Fruit fly (Drosophila melanogaster): Measurements from ENCODE around the gene CG1523.

CG1523 gene

dm6 chr3R:28843776-28844610 is 24.5 kb upstream of the CG1523 start:
- TF ChIP-seq Clk (GFP tag; optimal IDR thresholded peaks at IDR 0.05): no peak
- peak; percentile 61 for TF ChIP-seq tj (GFP tag; optimal IDR thresholded peaks at IDR 0.05)

- TF ChIP-seq CG5204 (GFP tag; optimal IDR thresholded peaks at IDR 0.05) (no peak), cic (GFP tag; optimal IDR thresholded peaks at IDR 0.05) (peak; percentile 4)
These were observed 23.0 kb upstream of the CG1523 start for dm6 chr3R:28842431-28842830.

- TF ChIP-seq CG1620 (GFP tag; optimal IDR thresholded peaks at IDR 0.05) (no peak), Crg-1 (GFP tag; optimal IDR thresholded peaks at IDR 0.05) (no peak), CG12768 (GFP tag; optimal IDR thresholded peaks at IDR 0.05) (no peak)
These were observed 22.5 kb upstream of the CG1523 start for dm6 chr3R:28841968-28842367.

dm6 chr3R:28840620-28841019 is 21.2 kb upstream of the CG1523 start:
- TF ChIP-seq Hr96 (GFP tag; optimal IDR thresholded peaks at IDR 0.05): no peak
- TF ChIP-seq Crg-1 (GFP tag; optimal IDR thresholded peaks at IDR 0.05): no peak
- no peak for TF ChIP-seq Mnt (GFP tag; optimal IDR thresholded peaks at IDR 0.05)

dm6 chr3R:28831626-28832267 is 12.3 kb upstream of the CG1523 start, which contains the start of gene WASp:
Gene WASp (minus strand): TSS chr3R:28832024.
- TF ChIP-seq CG14711 (tag; optimal IDR thresholded peaks at IDR 0.05) (peak; percentile 33), tj (GFP tag; optimal IDR thresholded peaks at IDR 0.05) (peak; percentile 5), CG11617 (GFP tag; optimal IDR thresholded peaks at IDR 0.05) (no peak), CG5204 (GFP tag; optimal IDR thresholded peaks at IDR 0.05) (peak; percentile 6), bab1 (GFP tag; optimal IDR thresholded peaks at IDR 0.05) (peak; percentile 76), Clk (GFP tag; optimal IDR thresholded peaks at IDR 0.05) (no peak), ovo (GFP tag; optimal IDR thresholded peaks at IDR 0.05) (peak; percentile 66), CG12768 (GFP tag; optimal IDR thresholded peaks at IDR 0.05) (no peak), CG7101 (tag; optimal IDR thresholded peaks at IDR 0.05) (peak; percentile 70), CG1620 (GFP tag; optimal IDR thresholded peaks at IDR 0.05) (peak; percentile 56), kay (GFP tag; ENCODE audit: borderline replicate concordance) (no peak), cic (GFP tag; optimal IDR thresholded peaks at IDR 0.05) (peak; percentile 14), toe (GFP tag; optimal IDR thresholded peaks at IDR 0.05) (peak; percentile 2), CG33017 (tag; optimal IDR thresholded peaks at IDR 0.05) (peak; percentile 32), CG7045 (GFP tag; optimal IDR thresholded peaks at IDR 0.05) (no peak), Hr96 (GFP tag; optimal IDR thresholded peaks at IDR 0.05) (peak; percentile 40), cnc (optimal IDR thresholded peaks at IDR 0.05) (no peak), Crg-1 (GFP tag; optimal IDR thresholded peaks at IDR 0.05) (peak; percentile 24), pad (GFP tag; optimal IDR thresholded peaks at IDR 0.05) (peak; percentile 18), Mnt (GFP tag; optimal IDR thresholded peaks at IDR 0.05) (peak; percentile 43)

dm6 chr3R:28831172-28831571 is 11.7 kb upstream of the CG1523 start:
- TF ChIP-seq CG7101 (tag; optimal IDR thresholded peaks at IDR 0.05): no peak
- peak; percentile 45 for TF ChIP-seq CG12768 (GFP tag; optimal IDR thresholded peaks at IDR 0.05)
- no peak for TF ChIP-seq CG5204 (GFP tag; optimal IDR thresholded peaks at IDR 0.05)
- peak; percentile 13 for TF ChIP-seq Mnt (GFP tag; optimal IDR thresholded peaks at IDR 0.05)
- no peak for TF ChIP-seq pad (GFP tag; optimal IDR thresholded peaks at IDR 0.05)
- TF ChIP-seq CG14711 (tag; optimal IDR thresholded peaks at IDR 0.05): no peak
- no peak for TF ChIP-seq toe (GFP tag; optimal IDR thresholded peaks at IDR 0.05)
- TF ChIP-seq CG7045 (GFP tag; optimal IDR thresholded peaks at IDR 0.05): no peak
- no peak for TF ChIP-seq CG33017 (tag; optimal IDR thresholded peaks at IDR 0.05)
- TF ChIP-seq tj (GFP tag; optimal IDR thresholded peaks at IDR 0.05): no peak
- TF ChIP-seq Crg-1 (GFP tag; optimal IDR thresholded peaks at IDR 0.05): no peak
- no peak for TF ChIP-seq ovo (GFP tag; optimal IDR thresholded peaks at IDR 0.05)
- no peak for TF ChIP-seq Clk (GFP tag; optimal IDR thresholded peaks at IDR 0.05)
- TF ChIP-seq Hr96 (GFP tag; optimal IDR thresholded peaks at IDR 0.05): peak; percentile 14
- TF ChIP-seq CG1620 (GFP tag; optimal IDR thresholded peaks at IDR 0.05): no peak
- peak; percentile 37 for TF ChIP-seq cic (GFP tag; optimal IDR thresholded peaks at IDR 0.05)
- TF ChIP-seq CG11617 (GFP tag; optimal IDR thresholded peaks at IDR 0.05): no peak
- no peak for TF ChIP-seq bab1 (GFP tag; optimal IDR thresholded peaks at IDR 0.05)
- TF ChIP-seq cnc (optimal IDR thresholded peaks at IDR 0.05): no peak
- TF ChIP-seq kay (GFP tag; ENCODE audit: borderline replicate concordance): peak; percentile 96

dm6 chr3R:28830746-28831145 is 11.3 kb upstream of the CG1523 start:
- no peak for TF ChIP-seq Mnt (GFP tag; optimal IDR thresholded peaks at IDR 0.05)
- no peak for TF ChIP-seq CG7101 (tag; optimal IDR thresholded peaks at IDR 0.05)
- no peak for TF ChIP-seq kay (GFP tag; ENCODE audit: borderline replicate concordance)
- no peak for TF ChIP-seq cic (GFP tag; optimal IDR thresholded peaks at IDR 0.05)
- no peak for TF ChIP-seq CG5204 (GFP tag; optimal IDR thresholded peaks at IDR 0.05)
- no peak for TF ChIP-seq toe (GFP tag; optimal IDR thresholded peaks at IDR 0.05)
- TF ChIP-seq pad (GFP tag; optimal IDR thresholded peaks at IDR 0.05): no peak
- TF ChIP-seq cnc (optimal IDR thresholded peaks at IDR 0.05): no peak
- TF ChIP-seq CG11617 (GFP tag; optimal IDR thresholded peaks at IDR 0.05): no peak
- TF ChIP-seq Clk (GFP tag; optimal IDR thresholded peaks at IDR 0.05): no peak
- no peak for TF ChIP-seq CG12768 (GFP tag; optimal IDR thresholded peaks at IDR 0.05)
- TF ChIP-seq bab1 (GFP tag; optimal IDR thresholded peaks at IDR 0.05): no peak
- no peak for TF ChIP-seq CG1620 (GFP tag; optimal IDR thresholded peaks at IDR 0.05)
